Worm (Caenorhabditis elegans) whole organism, young adult: ENCODE results near the gene F34D10.4.
A peak's percentile ranks its signal among the peaks of the same experiment; 100 is the strongest.

Experiments used
- D2030.7 ChIP-seq: fragments of 200-800 bp; sonication (Bioruptor generic); IDR thresholded peaks from 2 replicates; pipeline ENCODE4 v1.3.6; 2022; ENCODE audit warnings: missing genetic modification reagents, missing genetic modification characterization, missing compliant biosample characterization
- F23B12.7 ChIP-seq: sonication (generic microtip); optimal IDR thresholded peaks from 2 replicates; lab custom pipeline; 2017; ENCODE audit warnings: missing genetic modification characterization, mild to moderate bottlenecking, missing compliant biosample characterization, antibody characterized with exemption, moderate library complexity; ENCODE audit not compliant: insufficient read depth
- F37B4.10 ChIP-seq: fragments of 200-800 bp; sonication (Bioruptor generic); IDR thresholded peaks from 2 replicates; pipeline ENCODE4 v1.3.6; 2022; ENCODE audit warnings: missing genetic modification characterization, missing compliant biosample characterization
- F52B5.7 ChIP-seq: sonication (generic microtip); optimal IDR thresholded peaks from 2 replicates; lab custom pipeline; 2016; ENCODE audit warnings: mild to moderate bottlenecking, missing genetic modification characterization, missing compliant biosample characterization
- Y53F4B.3 ChIP-seq: fragments of 200-800 bp; sonication (Bioruptor generic); IDR thresholded peaks from 2 replicates; pipeline ENCODE4 v1.3.6; 2022; ENCODE audit warnings: missing genetic modification reagents, missing genetic modification characterization, missing compliant biosample characterization
- ZK185.1 ChIP-seq: sonication (generic microtip); optimal IDR thresholded peaks from 2 replicates; lab custom pipeline; 2016; ENCODE audit warnings: mild to moderate bottlenecking, missing genetic modification characterization, missing compliant biosample characterization; ENCODE audit not compliant: poor library complexity, severe bottlenecking
- attf-3 ChIP-seq: fragments of 200-800 bp; sonication (Bioruptor generic); conservative IDR thresholded peaks from 2 replicates; pipeline ENCODE4 v1.3.6; 2022; ENCODE audit warnings: missing genetic modification reagents, missing genetic modification characterization, missing compliant biosample characterization
- attf-6 ChIP-seq: fragments of 200-800 bp; sonication (Bioruptor generic); IDR thresholded peaks from 2 replicates; pipeline ENCODE4 v1.3.6; 2022; ENCODE audit warnings: missing genetic modification reagents, missing genetic modification characterization, missing compliant biosample characterization
- cebp-1 ChIP-seq, 2 experiments: fragments of 200-800 bp in 1 of 2; sonication (Bioruptor generic) in 1 of 2; sonication (generic microtip) in 1 of 2; IDR thresholded peaks in 1 of 2; optimal IDR thresholded peaks in 1 of 2; 2 replicates each; pipeline versions ENCODE4 v1.3.6 to Lab custom; 2017 to 2022; ENCODE audit warnings: missing compliant biosample characterization in 2 of 2, missing genetic modification characterization in 2 of 2, mild to moderate bottlenecking in 1 of 2, missing genetic modification reagents in 1 of 2, moderate library complexity in 1 of 2
- ceh-100 ChIP-seq: fragments of 200-800 bp; sonication (Bioruptor generic); IDR thresholded peaks from 2 replicates; pipeline ENCODE4 v1.3.6; 2022; ENCODE audit warnings: missing genetic modification reagents, missing genetic modification characterization, missing compliant biosample characterization
- ceh-27 ChIP-seq: fragments of 200-800 bp; sonication (Bioruptor generic); optimal IDR thresholded peaks from 2 replicates; lab custom pipeline; 2018; ENCODE audit warnings: mild to moderate bottlenecking, missing genetic modification characterization, moderate library complexity, missing compliant biosample characterization
- ceh-40 ChIP-seq: fragments of 200-800 bp; sonication (Bioruptor generic); IDR thresholded peaks from 2 replicates; pipeline ENCODE4 v1.3.6; 2022; ENCODE audit warnings: missing genetic modification characterization, missing compliant biosample characterization
- ceh-58 ChIP-seq: fragments of 200-800 bp; sonication (Bioruptor generic); IDR thresholded peaks from 2 replicates; pipeline ENCODE4 v1.3.6; 2022; ENCODE audit warnings: missing genetic modification characterization, missing compliant biosample characterization
- ceh-91 ChIP-seq: fragments of 200-800 bp; sonication (Bioruptor generic); IDR thresholded peaks from 2 replicates; pipeline ENCODE4 v1.3.6; 2022; ENCODE audit warnings: missing genetic modification reagents, missing genetic modification characterization, missing compliant biosample characterization
- egrh-3 ChIP-seq: fragments of 200-800 bp; sonication (Bioruptor generic); IDR thresholded peaks from 2 replicates; pipeline ENCODE4 v1.3.6; 2022; ENCODE audit warnings: missing genetic modification reagents, missing genetic modification characterization, missing compliant biosample characterization
- hmg-1.2 ChIP-seq: fragments of 200-800 bp; sonication (Bioruptor generic); IDR thresholded peaks from 2 replicates; pipeline ENCODE4 v1.3.6; 2022; ENCODE audit warnings: missing genetic modification reagents, missing genetic modification characterization, missing compliant biosample characterization
- hrde-1 ChIP-seq: sonication (generic microtip); optimal IDR thresholded peaks from 2 replicates; lab custom pipeline; 2016; ENCODE audit warnings: missing genetic modification characterization, mild to moderate bottlenecking, missing compliant biosample characterization, moderate library complexity, missing genotype, missing genetic modification reagents, borderline replicate concordance
- hsf-1 ChIP-seq: fragments of 200-800 bp; sonication (Bioruptor generic); IDR thresholded peaks from 2 replicates; pipeline ENCODE4 v1.3.6; 2022; ENCODE audit warnings: missing genetic modification reagents, missing genetic modification characterization, missing compliant biosample characterization
- let-607 ChIP-seq, 2 experiments: fragments of 200-800 bp in 1 of 2; sonication (Bioruptor generic) in 1 of 2; sonication (generic microtip) in 1 of 2; optimal IDR thresholded peaks; 2 replicates each; lab custom pipeline; 2016 to 2018; ENCODE audit warnings: mild to moderate bottlenecking in 2 of 2, missing compliant biosample characterization in 2 of 2, missing genetic modification characterization in 2 of 2, moderate library complexity in 2 of 2, missing genotype in 1 of 2
- lin-40 ChIP-seq: sonication (generic microtip); optimal IDR thresholded peaks from 2 replicates; lab custom pipeline; 2016; ENCODE audit warnings: missing genetic modification characterization, mild to moderate bottlenecking, missing compliant biosample characterization, missing genotype, missing genetic modification reagents
- mxl-1 ChIP-seq: sonication (generic microtip); optimal IDR thresholded peaks from 2 replicates; lab custom pipeline; 2016; ENCODE audit warnings: missing genetic modification characterization, missing compliant biosample characterization
- nfya-2 ChIP-seq: fragments of 200-800 bp; sonication (Bioruptor generic); IDR thresholded peaks from 2 replicates; pipeline ENCODE4 v1.3.6; 2022; ENCODE audit warnings: missing genetic modification reagents, missing genetic modification characterization, missing compliant biosample characterization
- nhr-120 ChIP-seq: fragments of 200-800 bp; sonication (Bioruptor generic); IDR thresholded peaks from 2 replicates; pipeline ENCODE4 v1.3.6; 2022; ENCODE audit warnings: missing genetic modification characterization, missing compliant biosample characterization
- pbrm-1 ChIP-seq: fragments of 200-800 bp; sonication (Bioruptor generic); IDR thresholded peaks from 2 replicates; pipeline ENCODE4 v1.3.6; 2022; ENCODE audit warnings: missing genetic modification reagents, missing genetic modification characterization, missing compliant biosample characterization
- snpc-1.3 ChIP-seq: sonication (generic microtip); optimal IDR thresholded peaks from 2 replicates; lab custom pipeline; 2017; ENCODE audit warnings: missing genetic modification characterization, mild to moderate bottlenecking, missing compliant biosample characterization, antibody characterized with exemption, moderate library complexity, missing genotype, missing genetic modification reagents; ENCODE audit not compliant: insufficient read depth
- tbx-9 ChIP-seq: sonication (generic microtip); optimal IDR thresholded peaks from 2 replicates; lab custom pipeline; 2016; ENCODE audit warnings: borderline replicate concordance, missing genetic modification characterization, inconsistent platforms, missing compliant biosample characterization
- unc-62 ChIP-seq: fragments of 150-350 bp; optimal IDR thresholded peaks from 2 replicates; lab custom pipeline; 2014; ENCODE audit warnings: missing biosample characterization, missing genetic modification reagents, missing genetic modification characterization
- ztf-28 ChIP-seq: fragments of 200-800 bp; sonication (Bioruptor generic); IDR thresholded peaks from 2 replicates; pipeline ENCODE4 v1.3.6; 2022; ENCODE audit warnings: missing genetic modification reagents, missing genetic modification characterization, missing compliant biosample characterization

The F34D10.4 gene

DNA sequence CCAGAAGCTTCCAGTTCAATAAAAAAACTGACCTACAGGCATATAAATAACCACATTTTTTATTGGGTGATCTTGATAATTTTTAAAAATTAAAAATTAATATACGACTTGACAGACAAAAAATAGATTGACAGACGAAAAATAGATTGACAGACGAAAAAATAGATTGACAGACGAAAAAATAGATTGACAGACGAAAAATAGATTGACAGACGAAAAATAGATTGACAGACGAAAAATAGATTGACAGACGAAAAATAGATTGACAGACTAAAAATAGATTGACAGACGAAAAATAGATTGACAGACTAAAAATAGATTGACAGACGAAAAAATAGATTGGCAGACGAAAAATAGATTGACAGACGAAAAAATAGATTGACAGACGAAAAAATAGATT lies 34.0 kb downstream of the F34D10.4 start:
- TF ChIP-seq Y53F4B.3 (GFP tag; lab: Robert Waterston, UW) (peak; percentile 100; the same call in 1 of the 2 replicates), ceh-58 (0 out of 2 replicates have a peak, but pooled peaks have one; percentile 81), D2030.7 (GFP tag; lab: Robert Waterston, UW) (peak; percentile 16; the same call in 1 of the 2 replicates), ztf-28 (0 out of 2 replicates have a peak, but pooled peaks have one; percentile 32), ceh-91 (GFP tag; lab: Robert Waterston, UW) (peak; percentile 70; the same call in 1 of the 2 replicates), egrh-3 (GFP tag; lab: Robert Waterston, UW) (peak; percentile 96), attf-3 (GFP tag; lab: Robert Waterston, UW) (peak; percentile 76; the same call in 1 of the 2 replicates), ceh-40 (0 out of 2 replicates have a peak, but pooled peaks have one; percentile 20)
- TF ChIP-seq, all 124 proteins: peak for 8; not testable (repeated sequence) for 116

DNA sequence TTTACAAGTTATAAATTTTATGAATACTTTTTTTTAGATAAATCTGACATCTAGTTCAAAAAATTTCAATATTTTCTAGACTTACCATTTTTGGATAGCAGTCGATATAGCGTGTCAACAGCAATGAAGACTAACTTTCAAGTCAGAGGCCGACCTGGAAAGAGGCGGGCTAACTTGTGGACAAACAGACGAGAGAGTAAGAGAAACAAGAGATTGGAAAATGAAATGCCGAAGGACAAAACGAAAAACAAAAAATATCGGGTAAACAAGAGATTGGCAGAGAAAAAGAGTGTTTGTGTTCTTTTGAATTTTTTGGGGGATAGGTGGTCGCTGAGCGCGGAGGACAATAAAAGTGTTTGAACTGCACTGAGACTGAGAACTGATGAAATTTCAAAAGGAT lies 36.8 kb downstream of the F34D10.4 start, which contains the start of gene lec-4:
Gene lec-4, minus strand, starts transcription at position 154 of the 400 bp plus-strand sequence.
- TF ChIP-seq F37B4.10 (no peak), pbrm-1 (GFP tag; lab: Robert Waterston, UW) (0 out of 2 replicates have a peak, but pooled peaks have one; percentile 13), snpc-1.3 (tag; lab: Kevin White, UChicago) (no peak), let-607 (tag; optimal IDR thresholded peaks at IDR 0.05; lab: Kevin White, UChicago) (no peak), nfya-2 (GFP tag; lab: Robert Waterston, UW) (no peak), lin-40 (tag; lab: Kevin White, UChicago) (peak; percentile 15), cebp-1 (GFP tag; IDR thresholded peaks at IDR 0.05; lab: Robert Waterston, UW) (no peak), cebp-1 (tag; optimal IDR thresholded peaks at IDR 0.05; lab: Kevin White, UChicago) (peak; percentile 36), unc-62 (GFP tag; lab: Kevin White, UChicago) (no peak), hmg-1.2 (GFP tag; lab: Robert Waterston, UW) (peak; percentile 29; the same call in 1 of the 2 replicates)

DNA sequence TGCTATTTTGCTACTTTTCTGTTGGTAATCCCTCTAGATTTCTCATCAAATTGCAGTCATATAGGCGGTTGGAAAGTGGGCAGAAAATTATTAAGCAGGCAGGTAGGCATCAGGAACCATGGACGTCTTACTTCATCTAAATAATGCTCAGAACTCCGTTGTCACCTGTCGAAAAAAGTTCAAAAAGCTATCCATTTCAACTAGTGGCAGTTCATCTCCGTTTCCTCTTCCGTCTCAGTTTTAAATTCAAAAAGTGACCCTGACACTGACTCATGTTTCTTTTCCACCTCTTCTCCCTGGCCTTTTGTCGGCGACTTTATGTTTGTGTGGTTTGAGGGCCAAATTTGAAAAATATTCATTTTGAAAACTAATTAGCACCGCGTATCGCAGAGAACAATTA lies 38.1 kb downstream of the F34D10.4 start:
- TF ChIP-seq tbx-9 (tag; lab: Kevin White, UChicago) = no peak
- no peak for TF ChIP-seq attf-6 (GFP tag; lab: Robert Waterston, UW)
- no peak for TF ChIP-seq F23B12.7 (tag; lab: Kevin White, UChicago)
- no peak for TF ChIP-seq mxl-1 (tag; lab: Kevin White, UChicago)
- no peak for TF ChIP-seq ZK185.1 (tag; lab: Kevin White, UChicago)
- no peak for TF ChIP-seq nhr-120 (GFP tag; lab: Robert Waterston, UW)
- no peak for TF ChIP-seq hrde-1
- no peak for TF ChIP-seq ceh-27

DNA sequence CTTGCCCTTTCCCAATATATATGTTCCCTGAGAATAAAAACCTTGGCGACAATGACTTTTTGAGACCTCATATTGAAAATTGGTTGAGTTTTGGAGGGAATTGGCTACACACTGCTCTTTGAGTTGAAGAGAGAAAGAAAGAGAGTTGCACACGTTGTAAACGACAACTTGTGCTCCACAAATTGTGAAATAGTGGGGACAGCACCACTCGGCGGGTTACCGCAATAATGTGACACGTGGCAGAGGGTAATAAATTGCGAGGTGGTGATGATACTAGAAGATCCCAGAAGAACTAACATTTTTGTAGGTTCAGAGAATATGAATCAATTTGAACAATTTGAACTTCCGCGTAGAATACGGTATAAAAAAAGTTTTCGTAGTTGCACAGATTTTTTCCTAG lies 45.4 kb downstream of the F34D10.4 start:
- no peak for TF ChIP-seq F52B5.7
- 0 out of 2 replicates have a peak, but pooled peaks have one; percentile 13 for TF ChIP-seq cebp-1 (GFP tag; IDR thresholded peaks at IDR 0.05; lab: Robert Waterston, UW)
- peak; percentile 59 for TF ChIP-seq cebp-1 (tag; optimal IDR thresholded peaks at IDR 0.05; lab: Kevin White, UChicago)

DNA sequence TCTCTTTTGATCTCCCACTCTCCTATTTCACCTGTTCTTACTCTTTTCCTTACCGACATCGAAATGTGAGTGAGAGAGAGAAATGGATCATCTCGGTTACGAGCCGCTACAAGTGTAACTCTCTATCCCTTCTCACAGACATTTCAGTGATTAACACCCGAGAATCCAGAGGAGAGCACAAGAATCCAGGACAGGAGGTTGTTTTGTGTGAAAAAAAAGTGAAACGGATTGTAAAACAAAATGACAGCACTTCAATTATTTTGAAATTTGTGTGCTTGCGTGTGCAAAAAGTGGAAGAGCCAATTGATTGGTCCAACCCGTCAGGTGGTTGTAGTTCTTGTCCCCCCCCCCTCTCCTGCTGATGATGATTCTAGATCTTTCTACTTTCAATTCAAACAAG lies 46.5 kb downstream of the F34D10.4 start:
- TF ChIP-seq hsf-1 (GFP tag; lab: Robert Waterston, UW) (0 out of 2 replicates have a peak, but pooled peaks have one; percentile 24), ceh-100 (GFP tag; lab: Robert Waterston, UW) (no peak)
